Worm (Caenorhabditis elegans) whole organism, young adult: ENCODE data around the gene F21D9.2.

Source experiments
- F10E7.11 ChIP-seq: sonication (generic microtip); optimal IDR thresholded peaks from 2 replicates; lab custom pipeline; 2017; ENCODE audit warnings: mild to moderate bottlenecking, missing genetic modification characterization, moderate library complexity, missing compliant biosample characterization
- F49E8.2 ChIP-seq: sonication (generic microtip); optimal IDR thresholded peaks from 3 replicates; lab custom pipeline; 2017; ENCODE audit warnings: missing genetic modification characterization, mild to moderate bottlenecking, missing compliant biosample characterization, antibody characterized with exemption, moderate library complexity; ENCODE audit not compliant: insufficient read depth
- F52B5.7 ChIP-seq: sonication (generic microtip); optimal IDR thresholded peaks from 2 replicates; lab custom pipeline; 2016; ENCODE audit warnings: mild to moderate bottlenecking, missing genetic modification characterization, missing compliant biosample characterization
- ama-1 ChIP-seq, 3 experiments: fragments of 150-350 bp in 1 of 3; sonication (generic microtip) in 2 of 3; optimal IDR thresholded peaks; 2 replicates each; lab custom pipeline; 2014 to 2018; ENCODE audit warnings: missing biosample characterization in 2 of 3, missing genetic modification characterization in 2 of 3, missing genetic modification reagents in 2 of 3
- attf-5 ChIP-seq: fragments of 200-800 bp; sonication (Bioruptor generic); optimal IDR thresholded peaks from 2 replicates; lab custom pipeline; 2018; ENCODE audit warnings: mild to moderate bottlenecking, missing genetic modification characterization, missing compliant biosample characterization
- ceh-79 ChIP-seq: sonication (generic microtip); optimal IDR thresholded peaks from 2 replicates; lab custom pipeline; 2017; ENCODE audit warnings: mild to moderate bottlenecking, missing genetic modification characterization, missing compliant biosample characterization
- mes-4 ChIP-seq: sonication (generic microtip); optimal IDR thresholded peaks from 2 replicates; lab custom pipeline; 2016; ENCODE audit warnings: missing genotype, missing genetic modification characterization, missing compliant biosample characterization
- nhr-179 ChIP-seq: sonication (generic microtip); optimal IDR thresholded peaks from 2 replicates; lab custom pipeline; 2016; ENCODE audit warnings: mild to moderate bottlenecking, missing genetic modification characterization, missing compliant biosample characterization
- nhr-90 ChIP-seq: sonication (generic microtip); optimal IDR thresholded peaks from 2 replicates; lab custom pipeline; 2016; ENCODE audit warnings: missing genotype, mild to moderate bottlenecking, missing genetic modification characterization, missing compliant biosample characterization
- sea-2 ChIP-seq: fragments of 200-800 bp; sonication (Bioruptor generic); IDR thresholded peaks from 2 replicates; pipeline ENCODE4 v1.3.6; 2022; ENCODE audit warnings: missing genetic modification characterization, missing compliant biosample characterization
- unc-62 ChIP-seq: fragments of 150-350 bp; optimal IDR thresholded peaks from 2 replicates; lab custom pipeline; 2014; ENCODE audit warnings: missing biosample characterization, missing genetic modification reagents, missing genetic modification characterization
- ztf-25 ChIP-seq: fragments of 200-800 bp; sonication (Bioruptor generic); IDR thresholded peaks from 2 replicates; pipeline ENCODE4 v1.3.6; 2022; ENCODE audit warnings: missing genetic modification reagents, missing genetic modification characterization, missing compliant biosample characterization
- ztf-28 ChIP-seq: fragments of 200-800 bp; sonication (Bioruptor generic); IDR thresholded peaks from 2 replicates; pipeline ENCODE4 v1.3.6; 2022; ENCODE audit warnings: missing genetic modification reagents, missing genetic modification characterization, missing compliant biosample characterization

DNA sequence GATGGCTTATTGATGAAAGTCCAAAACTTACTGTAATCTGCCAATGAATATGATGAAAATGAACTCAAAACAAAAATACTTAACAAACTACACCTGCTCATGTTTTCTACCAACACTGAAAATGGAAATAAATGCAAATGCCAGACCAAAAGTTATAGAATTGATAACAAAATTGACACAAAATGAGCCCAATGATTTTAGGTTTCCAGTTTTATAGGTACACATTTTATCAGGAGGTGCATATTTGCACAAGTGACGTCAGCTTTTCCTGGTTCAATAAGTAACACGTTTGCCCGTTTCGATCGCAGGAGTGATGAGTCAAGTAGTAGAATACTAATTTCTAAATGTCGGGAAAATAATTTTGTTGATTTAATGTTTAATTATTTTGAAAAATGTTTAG, 34.5 kb upstream of the F21D9.2 start, which contains the start of gene F55C9.6:
- no peak for TF ChIP-seq F49E8.2
- TF ChIP-seq nhr-179 (tag; lab: Kevin White, UChicago): no peak
- TF ChIP-seq ceh-79: no peak
- TF ChIP-seq ztf-25 (GFP tag; lab: Robert Waterston, UW): no peak
- TF ChIP-seq unc-62 (GFP tag; lab: Kevin White, UChicago): no peak
- TF ChIP-seq nhr-90 (tag; lab: Kevin White, UChicago): no peak
- no peak for TF ChIP-seq sea-2
- no peak for TF ChIP-seq F52B5.7
- no peak for TF ChIP-seq mes-4 (tag; lab: Kevin White, UChicago)
- no peak for TF ChIP-seq attf-5
- TF ChIP-seq ama-1 (optimal IDR thresholded peaks at IDR 0.05; lab: Kevin White, UChicago): no peak
- no peak for TF ChIP-seq ama-1 (GFP tag; optimal IDR thresholded peaks at IDR 0.05; lab: Kevin White, UChicago)
- TF ChIP-seq F10E7.11 (tag; lab: Kevin White, UChicago): no peak
- TF ChIP-seq ztf-28 (GFP tag; lab: Robert Waterston, UW): no peak
